Fruit fly (Drosophila melanogaster) whole organism, embryonic: Measurements from ENCODE around the gene Nsf2.

Experiments used
- Aef1 ChIP-seq: fragments of 200-800 bp; sonication (Bioruptor generic); IDR thresholded peaks from 3 replicates; pipeline ENCODE4 v1.3.6; 2022; ENCODE audit warnings: missing biosample characterization, missing genetic modification characterization
- CG11504 ChIP-seq: fragments of 200-800 bp; sonication (Bioruptor generic); optimal IDR thresholded peaks from 3 replicates; lab custom pipeline; 2019; ENCODE audit warnings: missing biosample characterization, mild to moderate bottlenecking, missing genetic modification characterization, moderate library complexity
- CG15479 ChIP-seq: fragments of 200-800 bp; sonication (Bioruptor generic); optimal IDR thresholded peaks from 3 replicates; lab custom pipeline; 2019; ENCODE audit warnings: missing biosample characterization, mild to moderate bottlenecking, missing genetic modification characterization, moderate library complexity
- CG16813 ChIP-seq: fragments of 200-800 bp; sonication (Bioruptor generic); IDR thresholded peaks from 3 replicates; pipeline ENCODE4 v1.3.6; 2022; ENCODE audit warnings: missing biosample characterization, missing genetic modification characterization; ENCODE audit not compliant: partially characterized antibody
- CG17186 ChIP-seq: fragments of 200-800 bp; sonication (Bioruptor generic); optimal IDR thresholded peaks from 3 replicates; lab custom pipeline; 2017; ENCODE audit warnings: missing biosample characterization, missing genetic modification reagents, missing genetic modification characterization
- CG17361 ChIP-seq: fragments of 200-800 bp; sonication (Bioruptor generic); IDR thresholded peaks from 3 replicates; pipeline ENCODE4 v1.3.6; 2022; ENCODE audit warnings: missing biosample characterization, missing genetic modification characterization
- CG31441 ChIP-seq: fragments of 200-800 bp; sonication (Bioruptor generic); IDR thresholded peaks from 2 replicates; pipeline ENCODE4 v1.3.6; 2022; ENCODE audit warnings: missing biosample characterization, missing genetic modification characterization
- CG4282 ChIP-seq: fragments of 200-800 bp; sonication (Bioruptor generic); optimal IDR thresholded peaks from 2 replicates; lab custom pipeline; 2016; ENCODE audit warnings: missing biosample characterization, missing genetic modification characterization
- CG5180 ChIP-seq: fragments of 200-800 bp; sonication (Bioruptor generic); optimal IDR thresholded peaks from 3 replicates; lab custom pipeline; 2017; ENCODE audit warnings: missing biosample characterization, missing genetic modification characterization, mild to moderate bottlenecking, moderate library complexity, missing genetic modification reagents
- CG8924 ChIP-seq: fragments of 200-800 bp; optimal IDR thresholded peaks from 3 replicates; lab custom pipeline; 2019; ENCODE audit warnings: missing biosample characterization, mild to moderate bottlenecking, missing genetic modification characterization, moderate library complexity
- CG9932 ChIP-seq: fragments of 200-800 bp; sonication (Bioruptor generic); IDR thresholded peaks from 2 replicates; pipeline ENCODE4 v1.3.6; 2022; ENCODE audit warnings: missing biosample characterization, missing genetic modification characterization
- Dbx ChIP-seq: fragments of 200-800 bp; sonication (Bioruptor generic); IDR thresholded peaks from 3 replicates; pipeline ENCODE4 v1.3.6; 2022; ENCODE audit warnings: missing biosample characterization, missing genetic modification characterization
- Drgx ChIP-seq: fragments of 200-800 bp; sonication (Bioruptor generic); IDR thresholded peaks from 2 replicates; pipeline ENCODE4 v1.3.6; 2022; ENCODE audit warnings: missing biosample characterization, missing genetic modification characterization
- MTF-1 ChIP-seq: fragments of 200-800 bp; sonication (Bioruptor generic); optimal IDR thresholded peaks from 2 replicates; lab custom pipeline; 2018; ENCODE audit warnings: missing biosample characterization, mild to moderate bottlenecking, missing genetic modification characterization, borderline replicate concordance
- bsh ChIP-seq, 2 experiments: fragments of 200-800 bp; sonication (Bioruptor generic); optimal IDR thresholded peaks; 2 replicates each; lab custom pipeline; 2017 to 2018; ENCODE audit warnings: mild to moderate bottlenecking in 2 of 2, missing biosample characterization in 2 of 2, missing genetic modification characterization in 2 of 2, moderate library complexity in 1 of 2
- cad ChIP-seq: fragments of >200 bp; optimal IDR thresholded peaks from 2 replicates; lab custom pipeline; 2017; ENCODE audit warnings: missing biosample characterization, missing genetic modification characterization
- cas ChIP-seq: fragments of 200-800 bp; sonication (Bioruptor generic); IDR thresholded peaks from 2 replicates; pipeline ENCODE4 v1.3.6; 2022; ENCODE audit warnings: missing biosample characterization, missing genetic modification characterization
- chm ChIP-seq: fragments of 200-800 bp; sonication (Bioruptor generic); IDR thresholded peaks from 2 replicates; pipeline ENCODE4 v1.3.6; 2022; ENCODE audit warnings: missing biosample characterization, missing genetic modification characterization
- crp ChIP-seq, 2 experiments: fragments of 200-800 bp; sonication (Bioruptor generic); optimal IDR thresholded peaks; 2 replicates in 1 of 2; 3 replicates in 1 of 2; lab custom pipeline; 2017; ENCODE audit warnings: missing biosample characterization in 2 of 2, missing genetic modification characterization in 2 of 2, mild to moderate bottlenecking in 1 of 2, moderate library complexity in 1 of 2
- grn ChIP-seq: fragments of 200-800 bp; sonication (Bioruptor generic); optimal IDR thresholded peaks from 3 replicates; lab custom pipeline; 2017; ENCODE audit warnings: missing biosample characterization, missing genetic modification characterization
- hkb ChIP-seq, 2 experiments: fragments of 200-800 bp in 1 of 2; fragments of >200 bp in 1 of 2; sonication (Bioruptor generic) in 1 of 2; IDR thresholded peaks in 1 of 2; optimal IDR thresholded peaks in 1 of 2; 2 replicates each; pipeline versions ENCODE4 v1.3.6 to Lab custom; 2017 to 2022; ENCODE audit warnings: missing biosample characterization in 1 of 2, missing genetic modification characterization in 1 of 2
- nmo ChIP-seq: fragments of 200-800 bp; sonication (Bioruptor generic); optimal IDR thresholded peaks from 2 replicates; lab custom pipeline; 2018; ENCODE audit warnings: missing biosample characterization, mild to moderate bottlenecking, missing genetic modification characterization, moderate library complexity
- org-1 ChIP-seq: fragments of 200-800 bp; sonication (Bioruptor generic); optimal IDR thresholded peaks from 2 replicates; lab custom pipeline; 2017; ENCODE audit warnings: missing biosample characterization, missing genetic modification characterization
- pfk ChIP-seq: fragments of 200-800 bp; sonication (Bioruptor generic); optimal IDR thresholded peaks from 2 replicates; lab custom pipeline; 2018; ENCODE audit warnings: missing biosample characterization, mild to moderate bottlenecking, missing genetic modification characterization, moderate library complexity
- ranshi ChIP-seq: fragments of 200-800 bp; sonication (Bioruptor generic); IDR thresholded peaks from 2 replicates; pipeline ENCODE4 v1.3.6; 2022; ENCODE audit warnings: missing biosample characterization, missing genetic modification characterization
- sens ChIP-seq: fragments of 200-800 bp; sonication (Bioruptor generic); peaks from one replicate; lab custom pipeline; 2016; ENCODE audit warnings: missing biosample characterization, missing genetic modification characterization
- sr ChIP-seq: fragments of 200-800 bp; sonication (Bioruptor generic); IDR thresholded peaks from 3 replicates; pipeline ENCODE4 v1.3.6; 2022; ENCODE audit warnings: missing biosample characterization, missing genetic modification characterization
- tll ChIP-seq, 2 experiments: fragments of 200-800 bp in 1 of 2; fragments of >200 bp in 1 of 2; sonication (Bioruptor generic) in 1 of 2; optimal IDR thresholded peaks; 2 replicates each; lab custom pipeline; 2017 to 2019; ENCODE audit warnings: missing biosample characterization in 2 of 2, missing genetic modification characterization in 2 of 2, mild to moderate bottlenecking in 1 of 2, moderate library complexity in 1 of 2
- twi ChIP-seq: fragments of 200-800 bp; optimal IDR thresholded peaks from 2 replicates; lab custom pipeline; 2019; ENCODE audit warnings: missing biosample characterization, mild to moderate bottlenecking, missing genetic modification characterization, moderate library complexity
- wdn ChIP-seq: fragments of 200-800 bp; sonication (Bioruptor generic); IDR thresholded peaks from 2 replicates; pipeline ENCODE4 v1.3.6; 2022; ENCODE audit warnings: missing biosample characterization, missing genetic modification characterization
- zen ChIP-seq: fragments of 200-800 bp; sonication (Bioruptor generic); optimal IDR thresholded peaks from 3 replicates; lab custom pipeline; 2018; ENCODE audit warnings: missing biosample characterization, mild to moderate bottlenecking, missing genetic modification characterization, moderate library complexity

Nsf2 gene

dm6 chr3R:13812736-13813250 lies 25.0 kb downstream of the Nsf2 start, which contains the start of the genes tal-1A, tal-2A, tal-3A and tal-AA (continued):
- TF ChIP-seq pfk (GFP tag; lab: Kevin White, UChicago) (no peak), grn (GFP tag; lab: Kevin White, UChicago) (peak; percentile 14), MTF-1 (GFP tag; lab: Kevin White, UChicago) (peak; percentile 7), CG11504 (tag; lab: Kevin White, UChicago) (peak; percentile 4), CG5180 (GFP tag; lab: Kevin White, UChicago) (peak; percentile 82)

- TF ChIP-seq cad (GFP tag; lab: Kevin White, UChicago) (peak; percentile 60), tll (GFP tag; optimal IDR thresholded peaks at IDR 0.05; lab: Kevin White, UChicago) (peak in 1 of 2 experiments; percentile 95), ranshi (GFP tag; lab: Robert Waterston, UW) (no peak), org-1 (GFP tag; lab: Kevin White, UChicago) (no peak), zen (tag; lab: Kevin White, UChicago) (peak; percentile 94), hkb (optimal IDR thresholded peaks at IDR 0.05; lab: Kevin White, UChicago) (no peak), hkb (GFP tag; IDR thresholded peaks at IDR 0.05; lab: Robert Waterston, UW) (no peak)
Observed at dm6 chr3R:13811737-13812136, 26.1 kb downstream of the Nsf2 start.

- no peak for TF ChIP-seq wdn (GFP tag; lab: Robert Waterston, UW)
- TF ChIP-seq, all 482 proteins: peak for 0
Observed at dm6 chr3R:13810308-13810707, 27.5 kb downstream of the Nsf2 start.

dm6 chr3R:13809261-13809660 lies 28.5 kb downstream of the Nsf2 start:
- TF ChIP-seq twi (tag; lab: Kevin White, UChicago) (peak; percentile 76), CG15479 (peak; percentile 79), CG31441 (no peak)
- TF ChIP-seq, all 482 proteins: peak for 2

- no peak for TF ChIP-seq Dbx
- TF ChIP-seq sens (GFP tag; lab: Kevin White, UChicago): peak; percentile 42
- no peak for TF ChIP-seq CG17186 (GFP tag; lab: Kevin White, UChicago)
- no peak for TF ChIP-seq CG4282 (GFP tag; lab: Kevin White, UChicago)
- no peak for TF ChIP-seq cas
- no peak for TF ChIP-seq crp (GFP tag; optimal IDR thresholded peaks at IDR 0.05; lab: Kevin White, UChicago)
- no peak for TF ChIP-seq sr (GFP tag; lab: Robert Waterston, UW)
- TF ChIP-seq chm (GFP tag; lab: Robert Waterston, UW): no peak
- peak in 1 of 2 experiments; percentile 38 for TF ChIP-seq bsh (GFP tag; optimal IDR thresholded peaks at IDR 0.05; lab: Kevin White, UChicago)
- peak; percentile 14 for TF ChIP-seq nmo
- no peak for TF ChIP-seq CG8924 (tag; lab: Kevin White, UChicago)
- TF ChIP-seq CG9932: no peak
- no peak for TF ChIP-seq CG16813 (GFP tag; lab: Robert Waterston, UW)
- no peak for TF ChIP-seq Aef1 (GFP tag; lab: Robert Waterston, UW)
- 0 out of 2 replicates have a peak, but pooled peaks have one; percentile 45 for TF ChIP-seq Drgx (GFP tag; lab: Robert Waterston, UW)
- TF ChIP-seq CG17361 (GFP tag; lab: Robert Waterston, UW): 0 out of 3 replicates have a peak, but pooled peaks have one; percentile 18
Observed at dm6 chr3R:13807906-13808305, 29.9 kb downstream of the Nsf2 start.
